Worm (Caenorhabditis elegans): ENCODE data around the gene ent-5.

DNA sequence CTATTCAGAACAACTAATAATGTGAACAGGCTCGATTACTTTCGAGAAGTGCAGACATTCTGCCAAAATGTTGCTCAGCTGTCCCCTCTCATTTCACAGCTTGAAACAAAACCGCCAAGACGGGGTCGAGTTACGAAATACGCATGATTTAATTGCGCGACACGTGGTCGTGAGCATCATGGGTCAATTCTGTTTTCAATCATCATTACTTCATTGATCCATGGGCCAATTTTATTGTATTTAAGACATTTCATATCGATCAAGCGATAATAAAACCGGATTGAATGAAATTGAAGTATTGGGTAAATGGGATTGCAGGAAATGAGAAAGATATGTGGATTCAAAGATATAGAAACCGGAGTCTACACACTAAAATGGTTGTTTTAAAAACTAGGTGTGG is 4.0 kb upstream of the ent-5 start:
- no peak for TF ChIP-seq daf-12 (tag; optimal IDR thresholded peaks at IDR 0.05)
- TF ChIP-seq hmg-11 (tag; optimal IDR thresholded peaks at IDR 0.05): no peak
- no peak for TF ChIP-seq egl-27 (tag; optimal IDR thresholded peaks at IDR 0.05)
- TF ChIP-seq R02D3.7 (tag; optimal IDR thresholded peaks at IDR 0.05): no peak
- no peak for TF ChIP-seq unc-62 (GFP tag; optimal IDR thresholded peaks at IDR 0.05)
